Fruit fly (Drosophila melanogaster) ovary, adult (tissue): ENCODE measurements around the gene r-cup.

Experiments used
- CG17801 ChIP-seq: fragments of 200-800 bp; optimal IDR thresholded peaks from 2 replicates; lab custom pipeline; 2019; ENCODE audit warnings: missing biosample characterization, mild to moderate bottlenecking, missing genetic modification characterization, moderate library complexity; ENCODE audit not compliant: partially characterized antibody

The r-cup gene

DNA sequence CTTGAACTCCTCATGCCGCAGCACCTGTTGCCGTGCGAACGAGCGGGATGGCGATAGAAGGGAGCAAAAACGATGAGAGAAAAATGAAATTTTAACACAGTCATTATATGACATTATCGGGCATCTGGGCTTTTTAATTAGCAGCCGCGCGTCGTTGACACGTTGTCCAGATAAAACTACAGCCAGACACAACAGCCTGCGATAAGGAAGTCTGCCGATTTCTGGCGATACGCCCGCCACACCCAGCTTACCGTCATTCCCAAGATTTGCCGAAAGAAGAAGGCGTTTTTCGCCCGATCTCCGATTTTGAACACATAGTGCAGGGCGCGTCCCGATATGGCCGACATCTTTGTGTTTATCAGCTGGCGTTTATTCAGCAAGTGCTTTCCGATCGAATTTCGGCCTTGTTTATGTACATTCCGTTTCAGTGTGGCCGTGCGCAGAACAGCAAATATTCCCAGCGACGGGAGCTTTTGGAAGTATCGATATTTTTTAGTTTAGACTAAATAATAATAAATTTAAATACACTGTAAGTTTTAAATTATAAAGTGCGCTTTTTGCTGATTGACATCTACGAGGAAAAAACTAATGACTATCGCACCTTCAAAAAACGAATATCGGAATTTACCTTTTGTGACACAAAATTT, 2.4 kb upstream of the r-cup start, which contains the start of gene CG1532:
CG1532 (minus strand) TSS at position 433 of the 647 bp plus-strand sequence.
- TF ChIP-seq CG17801 (GFP tag; lab: Kevin White, UChicago) = peak; percentile 33

- no peak for TF ChIP-seq CG17801 (GFP tag; lab: Kevin White, UChicago)
Observed at dm6 chrX:21017568-21017967, 8.1 kb downstream of the r-cup start.

DNA sequence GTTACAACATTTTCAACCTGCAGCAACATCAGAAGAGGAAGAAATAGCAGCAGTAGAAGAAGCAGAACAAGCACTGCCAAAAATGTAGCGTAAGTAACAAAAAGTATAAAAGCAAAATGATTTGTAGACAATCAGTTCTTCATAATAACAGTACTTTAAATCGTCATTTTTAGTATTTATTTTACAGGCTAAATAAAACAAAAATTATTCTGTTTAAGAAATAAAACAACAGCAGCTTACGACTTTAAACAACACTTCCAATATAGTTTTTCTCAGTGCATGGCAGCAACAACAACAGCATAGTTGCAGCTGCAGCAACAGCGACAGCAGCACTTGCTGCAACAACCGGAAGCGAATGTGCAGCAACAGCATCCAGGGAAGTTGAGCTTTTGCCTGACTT, 15.1 kb downstream of the r-cup start:
- no peak for TF ChIP-seq CG17801 (GFP tag; lab: Kevin White, UChicago)

dm6 chrX:20984386-20984785, 41.3 kb downstream of the r-cup start, which contains the start of gene CG11666:
Gene CG11666, plus strand, starts transcription at chrX:20984686.
- TF ChIP-seq CG17801 (GFP tag; lab: Kevin White, UChicago) = no peak

- no peak for TF ChIP-seq CG17801 (GFP tag; lab: Kevin White, UChicago)
Observed at dm6 chrX:20977986-20978385, 47.7 kb downstream of the r-cup start, which contains the start of gene CG44426. Gene CG44426, plus strand, starts transcription at chrX:20978286.
